Worm (Caenorhabditis elegans) whole organism, young adult: ENCODE data around the gene H03G16.1.

Experiments used
- ceh-79 ChIP-seq: sonication (generic microtip); optimal IDR thresholded peaks from 2 replicates; lab custom pipeline; 2017; ENCODE audit warnings: mild to moderate bottlenecking, missing genetic modification characterization, missing compliant biosample characterization
- nhr-179 ChIP-seq: sonication (generic microtip); optimal IDR thresholded peaks from 2 replicates; lab custom pipeline; 2016; ENCODE audit warnings: mild to moderate bottlenecking, missing genetic modification characterization, missing compliant biosample characterization
- snpc-3.4 ChIP-seq: sonication (generic microtip); optimal IDR thresholded peaks from 2 replicates; lab custom pipeline; 2017; ENCODE audit warnings: missing genetic modification characterization, mild to moderate bottlenecking, missing compliant biosample characterization, antibody characterized with exemption, moderate library complexity, missing genotype, missing genetic modification reagents
- ztf-18 ChIP-seq: sonication (generic microtip); optimal IDR thresholded peaks from 2 replicates; lab custom pipeline; 2016; ENCODE audit warnings: missing genotype, mild to moderate bottlenecking, missing genetic modification characterization, missing compliant biosample characterization
- ztf-28 ChIP-seq: fragments of 200-800 bp; sonication (Bioruptor generic); IDR thresholded peaks from 2 replicates; pipeline ENCODE4 v1.3.6; 2022; ENCODE audit warnings: missing genetic modification reagents, missing genetic modification characterization, missing compliant biosample characterization

DNA sequence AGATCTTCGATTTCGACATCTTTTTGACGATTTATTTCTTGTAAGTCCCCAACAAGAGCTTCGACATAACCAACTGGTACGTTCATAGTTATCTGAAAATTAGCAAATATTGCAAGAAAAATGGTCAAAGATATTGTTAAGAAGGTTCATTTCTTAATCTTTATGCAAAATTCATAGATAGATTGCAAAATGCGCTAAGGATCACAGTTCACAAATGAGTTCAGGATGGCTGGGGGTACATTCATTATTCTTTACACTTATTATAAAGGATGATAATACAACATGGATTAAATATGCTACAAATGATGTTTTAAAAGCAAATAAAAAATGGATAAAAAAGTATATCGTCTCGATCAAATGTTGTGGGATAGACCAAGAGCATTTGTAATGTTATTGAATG is 3.1 kb downstream of the H03G16.1 start, which contains the start of gene H03G16.5:
- no peak for TF ChIP-seq nhr-179 (tag; lab: Kevin White, UChicago)
- TF ChIP-seq ceh-79 (tag; lab: Kevin White, UChicago), result no peak
- TF ChIP-seq snpc-3.4 (tag; lab: Kevin White, UChicago), result no peak
- TF ChIP-seq ztf-28 (GFP tag; lab: Robert Waterston, UW), result no peak
- TF ChIP-seq ztf-18 (tag; lab: Kevin White, UChicago), result no peak
